Worm (Caenorhabditis elegans) whole organism, late embryonic: ENCODE results near the gene Y53F4B.18.

ENCODE experiments used
- ceh-22 ChIP-seq: sonication (generic microtip); optimal IDR thresholded peaks from 2 replicates; lab custom pipeline; 2017; ENCODE audit warnings: missing biosample characterization, missing genetic modification characterization
- ceh-34 ChIP-seq: sonication (generic microtip); optimal IDR thresholded peaks from 2 replicates; lab custom pipeline; 2016; ENCODE audit warnings: mild to moderate bottlenecking, missing genetic modification characterization, missing compliant biosample characterization
- ceh-9 ChIP-seq: sonication (generic microtip); optimal IDR thresholded peaks from 2 replicates; lab custom pipeline; 2016; ENCODE audit warnings: mild to moderate bottlenecking, missing genetic modification characterization, inconsistent platforms, missing compliant biosample characterization
- elt-2 ChIP-seq: sonication (generic microtip); optimal IDR thresholded peaks from 2 replicates; lab custom pipeline; 2016; ENCODE audit warnings: missing genetic modification reagents, missing genetic modification characterization, missing compliant biosample characterization
- hlh-6 ChIP-seq: sonication (generic microtip); optimal IDR thresholded peaks from 2 replicates; lab custom pipeline; 2016; ENCODE audit warnings: missing genotype, missing genetic modification characterization, missing compliant biosample characterization
- hlh-8 ChIP-seq: sonication (generic microtip); optimal IDR thresholded peaks from 2 replicates; lab custom pipeline; 2016; ENCODE audit warnings: missing genotype, missing genetic modification characterization, missing compliant biosample characterization
- nhr-11 ChIP-seq: fragments of 150-350 bp; optimal IDR thresholded peaks from 2 replicates; lab custom pipeline; 2014; ENCODE audit warnings: missing biosample characterization, missing genetic modification characterization
- pag-3 ChIP-seq: sonication (generic microtip); optimal IDR thresholded peaks from 2 replicates; lab custom pipeline; 2016; ENCODE audit warnings: missing compliant biosample characterization, missing genetic modification characterization, borderline replicate concordance
- pqm-1 ChIP-seq: sonication (generic microtip); optimal IDR thresholded peaks from 2 replicates; lab custom pipeline; 2016; ENCODE audit warnings: missing genetic modification characterization, missing compliant biosample characterization
- pros-1 ChIP-seq: fragments of 150-350 bp; optimal IDR thresholded peaks from 2 replicates; lab custom pipeline; 2014; ENCODE audit warnings: missing biosample characterization, missing genetic modification reagents, missing genetic modification characterization
- unc-55 ChIP-seq: sonication (generic microtip); optimal IDR thresholded peaks from 2 replicates; lab custom pipeline; 2017; ENCODE audit warnings: missing biosample characterization, missing genetic modification reagents, missing genetic modification characterization
- zip-5 ChIP-seq: sonication (generic microtip); optimal IDR thresholded peaks from 2 replicates; lab custom pipeline; 2016; ENCODE audit warnings: missing genetic modification characterization, missing compliant biosample characterization

DNA sequence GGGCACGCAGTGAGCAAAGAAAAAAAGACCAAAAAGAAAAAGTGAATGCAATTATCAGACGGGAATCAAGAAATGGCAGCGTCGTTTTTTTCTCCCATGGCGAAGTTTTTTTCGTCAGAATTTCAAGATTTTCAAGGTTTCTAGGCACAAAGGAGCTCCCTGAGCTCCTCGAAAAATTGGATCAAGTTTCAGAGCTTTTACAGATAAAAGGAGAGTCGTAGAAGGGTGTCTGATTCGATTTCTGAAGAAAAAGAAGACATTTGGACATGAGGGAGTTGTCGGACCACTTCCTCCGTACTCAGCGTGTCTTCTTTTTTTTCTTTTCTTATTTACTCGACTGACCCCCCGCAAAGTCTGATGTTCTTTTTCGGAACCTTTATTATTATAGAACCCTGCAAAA lies 55.8 kb downstream of the Y53F4B.18 start:
- TF ChIP-seq pag-3 (tag; lab: Kevin White, UChicago) (no peak), elt-2 (no peak), hlh-8 (tag; lab: Kevin White, UChicago) (no peak), ceh-22 (tag; lab: Kevin White, UChicago) (no peak), unc-55 (GFP tag; lab: Kevin White, UChicago) (no peak), ceh-34 (tag; lab: Kevin White, UChicago) (no peak), nhr-11 (no peak), zip-5 (tag; lab: Kevin White, UChicago) (no peak), ceh-9 (tag; lab: Kevin White, UChicago) (no peak), hlh-6 (no peak), pros-1 (tag; lab: Kevin White, UChicago) (no peak), pqm-1 (tag; lab: Kevin White, UChicago) (no peak)
